Fruit fly (Drosophila melanogaster) whole organism, embryonic: ENCODE results near the gene Gr89a.

ENCODE experiments used
- ATbp ChIP-seq: fragments of 200-800 bp; sonication (Bioruptor generic); optimal IDR thresholded peaks from 2 replicates; lab custom pipeline; 2017; ENCODE audit warnings: missing biosample characterization, mild to moderate bottlenecking, missing genetic modification characterization, missing genetic modification reagents
- Bgb ChIP-seq: fragments of 200-800 bp; sonication (Bioruptor generic); IDR thresholded peaks from 2 replicates; pipeline ENCODE4 v1.3.6; 2022; ENCODE audit warnings: missing biosample characterization, missing genetic modification characterization; ENCODE audit not compliant: partially characterized antibody
- Blimp-1 ChIP-seq: fragments of 200-800 bp; sonication (Bioruptor generic); optimal IDR thresholded peaks from 3 replicates; lab custom pipeline; 2018; ENCODE audit warnings: missing biosample characterization, missing genetic modification characterization, mild to moderate bottlenecking, moderate library complexity, missing genetic modification reagents
- CG10147 ChIP-seq: fragments of 200-800 bp; sonication (Bioruptor generic); optimal IDR thresholded peaks from 2 replicates; lab custom pipeline; 2019; ENCODE audit warnings: missing biosample characterization, mild to moderate bottlenecking, missing genetic modification characterization, moderate library complexity
- CG10267 ChIP-seq: fragments of 200-800 bp; sonication (Bioruptor generic); optimal IDR thresholded peaks from 2 replicates; lab custom pipeline; 2018; ENCODE audit warnings: missing biosample characterization, mild to moderate bottlenecking, missing genetic modification characterization, moderate library complexity
- CG10565 ChIP-seq: fragments of 200-800 bp; sonication (Bioruptor generic); optimal IDR thresholded peaks from 3 replicates; lab custom pipeline; 2016; ENCODE audit warnings: missing biosample characterization, mild to moderate bottlenecking, missing genetic modification characterization
- CG11504 ChIP-seq: fragments of 200-800 bp; sonication (Bioruptor generic); optimal IDR thresholded peaks from 3 replicates; lab custom pipeline; 2019; ENCODE audit warnings: missing biosample characterization, mild to moderate bottlenecking, missing genetic modification characterization, moderate library complexity
- CG12769 ChIP-seq: fragments of 200-800 bp; sonication (Bioruptor generic); optimal IDR thresholded peaks from 2 replicates; lab custom pipeline; 2019; ENCODE audit warnings: missing biosample characterization, mild to moderate bottlenecking, missing genetic modification characterization, moderate library complexity
- CG13296 ChIP-seq: fragments of 200-800 bp; sonication (Bioruptor generic); optimal IDR thresholded peaks from 3 replicates; lab custom pipeline; 2018; ENCODE audit warnings: missing biosample characterization, mild to moderate bottlenecking, missing genetic modification characterization
- CG16779 ChIP-seq: fragments of 200-800 bp; sonication (Bioruptor generic); IDR thresholded peaks from 2 replicates; pipeline ENCODE4 v1.3.6; 2022; ENCODE audit warnings: missing biosample characterization, missing genetic modification characterization
- CG2875 ChIP-seq: fragments of 200-800 bp; sonication (Bioruptor generic); optimal IDR thresholded peaks from 2 replicates; lab custom pipeline; 2017; ENCODE audit warnings: missing biosample characterization, mild to moderate bottlenecking, missing genetic modification characterization, missing genetic modification reagents
- CG31441 ChIP-seq: fragments of 200-800 bp; sonication (Bioruptor generic); IDR thresholded peaks from 2 replicates; pipeline ENCODE4 v1.3.6; 2022; ENCODE audit warnings: missing biosample characterization, missing genetic modification characterization
- CG34422 ChIP-seq: fragments of 200-800 bp; sonication (Bioruptor generic); IDR thresholded peaks from 3 replicates; pipeline ENCODE4 v1.3.6; 2022; ENCODE audit warnings: missing biosample characterization, missing genetic modification characterization
- CG4404 ChIP-seq: fragments of 200-800 bp; sonication (Bioruptor generic); IDR thresholded peaks from 2 replicates; pipeline ENCODE4 v1.3.6; 2022; ENCODE audit warnings: missing biosample characterization, missing genetic modification characterization
- CG7271 ChIP-seq: fragments of 200-800 bp; sonication (Bioruptor generic); optimal IDR thresholded peaks from 2 replicates; lab custom pipeline; 2018; ENCODE audit warnings: missing biosample characterization, mild to moderate bottlenecking, missing genetic modification characterization, moderate library complexity
- CG8089 ChIP-seq: fragments of 200-800 bp; sonication (Bioruptor generic); optimal IDR thresholded peaks from 3 replicates; lab custom pipeline; 2016; ENCODE audit warnings: missing biosample characterization, missing genetic modification characterization
- Dip3 ChIP-seq: fragments of 200-800 bp; sonication (Bioruptor generic); optimal IDR thresholded peaks from 3 replicates; lab custom pipeline; 2016; ENCODE audit warnings: missing biosample characterization, missing genetic modification characterization
- Dll ChIP-seq: fragments of 200-800 bp; sonication (Bioruptor generic); IDR thresholded peaks from 4 replicates; pipeline ENCODE4 v1.3.6; 2022; ENCODE audit warnings: missing biosample characterization, missing genetic modification characterization; ENCODE audit not compliant: partially characterized antibody
- Drgx ChIP-seq: fragments of 200-800 bp; sonication (Bioruptor generic); IDR thresholded peaks from 2 replicates; pipeline ENCODE4 v1.3.6; 2022; ENCODE audit warnings: missing biosample characterization, missing genetic modification characterization
- E2f1 ChIP-seq: fragments of 200-800 bp; sonication (Bioruptor generic); IDR thresholded peaks from 2 replicates; pipeline ENCODE4 v1.3.6; 2022; ENCODE audit warnings: missing biosample characterization, missing genetic modification characterization
- Fer1 ChIP-seq: fragments of 200-800 bp; sonication (Bioruptor generic); optimal IDR thresholded peaks from 2 replicates; lab custom pipeline; 2017; ENCODE audit warnings: missing biosample characterization, mild to moderate bottlenecking, missing genetic modification characterization
- Fer3 ChIP-seq: fragments of 200-800 bp; sonication (Bioruptor generic); optimal IDR thresholded peaks from 2 replicates; lab custom pipeline; 2018; ENCODE audit warnings: missing biosample characterization, mild to moderate bottlenecking, missing genetic modification characterization, moderate library complexity
- HHEX ChIP-seq: fragments of 200-800 bp; sonication (Bioruptor generic); optimal IDR thresholded peaks from 3 replicates; lab custom pipeline; 2017; ENCODE audit warnings: missing biosample characterization, mild to moderate bottlenecking, missing genetic modification characterization, missing genetic modification reagents
- HmgZ ChIP-seq: fragments of 200-800 bp; sonication (Bioruptor generic); optimal IDR thresholded peaks from 2 replicates; lab custom pipeline; 2018; ENCODE audit warnings: missing biosample characterization, mild to moderate bottlenecking, missing genetic modification characterization
- Hmx ChIP-seq: fragments of 200-800 bp; sonication (Bioruptor generic); optimal IDR thresholded peaks from 2 replicates; lab custom pipeline; 2016; ENCODE audit warnings: missing biosample characterization, missing genetic modification characterization
- NFAT ChIP-seq: fragments of 200-800 bp; sonication (Bioruptor generic); IDR thresholded peaks from 2 replicates; pipeline ENCODE4 v1.3.6; 2022; ENCODE audit warnings: missing biosample characterization, missing genetic modification characterization
- Ssrp ChIP-seq: fragments of 200-800 bp; sonication (Bioruptor generic); optimal IDR thresholded peaks from 2 replicates; lab custom pipeline; 2018; ENCODE audit warnings: missing biosample characterization, mild to moderate bottlenecking, missing genetic modification characterization, moderate library complexity
- TFAM ChIP-seq: fragments of 200-800 bp; sonication (Bioruptor generic); optimal IDR thresholded peaks from 2 replicates; lab custom pipeline; 2017; ENCODE audit warnings: missing biosample characterization, missing genetic modification characterization, inconsistent platforms
- ab ChIP-seq: fragments of 200-800 bp; sonication (Bioruptor generic); optimal IDR thresholded peaks from 2 replicates; lab custom pipeline; 2016; ENCODE audit warnings: missing biosample characterization, missing genetic modification characterization
- ara ChIP-seq: fragments of 200-800 bp; sonication (Bioruptor generic); IDR thresholded peaks from 2 replicates; pipeline ENCODE4 v1.3.6; 2022; ENCODE audit warnings: missing biosample characterization, missing genetic modification characterization
- chif ChIP-seq, 2 experiments: fragments of 200-800 bp; sonication (Bioruptor generic); optimal IDR thresholded peaks; 3 replicates each; lab custom pipeline; 2016; ENCODE audit warnings: missing biosample characterization in 2 of 2, missing genetic modification characterization in 2 of 2
- crol ChIP-seq: fragments of 200-800 bp; sonication (Bioruptor generic); IDR thresholded peaks from 2 replicates; pipeline ENCODE4 v1.3.6; 2022; ENCODE audit warnings: missing biosample characterization, missing genetic modification characterization
- dan ChIP-seq: fragments of 200-800 bp; sonication (Bioruptor generic); IDR thresholded peaks from 2 replicates; pipeline ENCODE4 v1.3.6; 2022; ENCODE audit warnings: missing biosample characterization, missing genetic modification characterization
- dimm ChIP-seq: fragments of 200-800 bp; sonication (Bioruptor generic); IDR thresholded peaks from 2 replicates; pipeline ENCODE4 v1.3.6; 2022; ENCODE audit warnings: missing biosample characterization, missing genetic modification characterization
- dpn ChIP-seq, 2 experiments: fragments of 200-800 bp; sonication (Bioruptor generic); optimal IDR thresholded peaks; 3 replicates each; lab custom pipeline; 2016; ENCODE audit warnings: missing biosample characterization in 2 of 2, missing genetic modification characterization in 2 of 2
- ewg ChIP-seq: fragments of 200-800 bp; sonication (Bioruptor generic); optimal IDR thresholded peaks from 3 replicates; lab custom pipeline; 2017; ENCODE audit warnings: mild to moderate bottlenecking, missing biosample characterization, missing genetic modification reagents, missing genetic modification characterization
- fd96Cb ChIP-seq: fragments of 200-800 bp; sonication (Bioruptor generic); optimal IDR thresholded peaks from 2 replicates; lab custom pipeline; 2018; ENCODE audit warnings: missing biosample characterization, mild to moderate bottlenecking, missing genetic modification characterization, moderate library complexity
- grau ChIP-seq: fragments of 200-800 bp; optimal IDR thresholded peaks from 3 replicates; lab custom pipeline; 2019; ENCODE audit warnings: missing biosample characterization, mild to moderate bottlenecking, missing genetic modification characterization, moderate library complexity
- gt ChIP-seq: fragments of 200-800 bp; sonication (Bioruptor generic); IDR thresholded peaks from 2 replicates; pipeline ENCODE4 v1.3.6; 2022; ENCODE audit warnings: missing biosample characterization, missing genetic modification characterization
- h ChIP-seq: fragments of >200 bp; optimal IDR thresholded peaks from 2 replicates; lab custom pipeline; 2017
- ham ChIP-seq: fragments of 200-800 bp; sonication (Bioruptor generic); IDR thresholded peaks from 2 replicates; pipeline ENCODE4 v1.3.6; 2022; ENCODE audit warnings: missing biosample characterization, missing genetic modification characterization
- insv ChIP-seq, 2 experiments: fragments of 200-800 bp; sonication (Bioruptor generic); optimal IDR thresholded peaks; 3 replicates each; lab custom pipeline; 2016 to 2018; ENCODE audit warnings: missing biosample characterization in 2 of 2, missing genetic modification characterization in 2 of 2
- jigr1 ChIP-seq: fragments of 200-800 bp; sonication (Bioruptor generic); IDR thresholded peaks from 3 replicates; pipeline ENCODE4 v1.3.6; 2022; ENCODE audit warnings: missing biosample characterization, missing genetic modification characterization
- lab ChIP-seq: fragments of 200-800 bp; sonication (Bioruptor generic); optimal IDR thresholded peaks from 3 replicates; lab custom pipeline; 2017; ENCODE audit warnings: missing biosample characterization, missing genetic modification characterization, mild to moderate bottlenecking, moderate library complexity, missing genetic modification reagents
- nau ChIP-seq: fragments of 200-800 bp; sonication (Bioruptor generic); optimal IDR thresholded peaks from 3 replicates; lab custom pipeline; 2017; ENCODE audit warnings: missing biosample characterization, mild to moderate bottlenecking, missing genetic modification characterization, missing genetic modification reagents
- pfk ChIP-seq: fragments of 200-800 bp; sonication (Bioruptor generic); optimal IDR thresholded peaks from 2 replicates; lab custom pipeline; 2018; ENCODE audit warnings: missing biosample characterization, mild to moderate bottlenecking, missing genetic modification characterization, moderate library complexity
- pho ChIP-seq: fragments of 200-800 bp; sonication (Bioruptor generic); optimal IDR thresholded peaks from 2 replicates; lab custom pipeline; 2016; ENCODE audit warnings: missing biosample characterization, missing genetic modification characterization
- pros ChIP-seq: fragments of 200-800 bp; sonication (Bioruptor generic); optimal IDR thresholded peaks from 3 replicates; lab custom pipeline; 2019; ENCODE audit warnings: missing biosample characterization, mild to moderate bottlenecking, missing genetic modification characterization, moderate library complexity
- psq ChIP-seq: fragments of 200-800 bp; sonication (Bioruptor generic); optimal IDR thresholded peaks from 2 replicates; lab custom pipeline; 2017; ENCODE audit warnings: missing biosample characterization, missing genetic modification characterization
- pum ChIP-seq: fragments of 200-800 bp; sonication (Bioruptor generic); optimal IDR thresholded peaks from 2 replicates; lab custom pipeline; 2016; ENCODE audit warnings: missing biosample characterization, missing genetic modification characterization
- salm ChIP-seq: fragments of 200-800 bp; sonication (Bioruptor generic); optimal IDR thresholded peaks from 2 replicates; lab custom pipeline; 2018; ENCODE audit warnings: missing biosample characterization, mild to moderate bottlenecking, missing genetic modification characterization
- sisA ChIP-seq: fragments of 200-800 bp; sonication (Bioruptor generic); IDR thresholded peaks from 2 replicates; pipeline ENCODE4 v1.3.6; 2022; ENCODE audit warnings: missing biosample characterization, missing genetic modification characterization

Gene Gr89a

DNA sequence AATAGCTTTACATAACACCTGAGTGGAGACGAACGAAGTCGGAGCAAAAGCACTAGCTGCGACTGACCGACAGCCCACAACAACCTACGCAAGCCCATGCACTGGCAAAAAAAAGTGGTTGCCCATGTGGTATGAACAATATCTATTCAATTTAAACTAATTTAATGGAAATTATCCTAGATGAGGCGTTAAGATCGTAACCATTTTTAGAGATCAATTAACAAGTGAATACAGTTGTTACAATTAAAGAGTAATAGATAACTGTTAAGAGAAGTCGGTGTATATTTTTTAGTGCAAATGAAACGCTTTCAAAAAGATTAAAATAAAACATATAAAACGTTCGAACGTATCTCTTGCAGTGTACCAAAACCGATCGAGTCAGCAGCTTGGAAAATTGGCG is 2.5 kb downstream of the Gr89a start (continued):
- TF ChIP-seq dpn (GFP tag; optimal IDR thresholded peaks at IDR 0.05; lab: Kevin White, UChicago), result no peak
- no peak for TF ChIP-seq CG10147 (GFP tag; lab: Kevin White, UChicago)
- no peak for TF ChIP-seq ham
- TF ChIP-seq fd96Cb (tag; lab: Kevin White, UChicago), result peak; percentile 69
- TF ChIP-seq CG7271, result no peak
- no peak for TF ChIP-seq pho
- TF ChIP-seq Drgx, result peak; percentile 78
- TF ChIP-seq ara (GFP tag; lab: Robert Waterston, UW), result no peak
- no peak for TF ChIP-seq Dll (GFP tag; lab: Robert Waterston, UW)
- no peak for TF ChIP-seq h
- no peak for TF ChIP-seq nau
- peak; percentile 36 for TF ChIP-seq sisA (GFP tag; lab: Robert Waterston, UW)
- no peak for TF ChIP-seq Fer3 (tag; lab: Kevin White, UChicago)
- peak; percentile 10 to 54 for TF ChIP-seq chif (GFP tag; optimal IDR thresholded peaks at IDR 0.05; lab: Kevin White, UChicago)
- peak; percentile 76 for TF ChIP-seq CG31441 (GFP tag; lab: Robert Waterston, UW)
- TF ChIP-seq grau (tag; lab: Kevin White, UChicago), result peak; percentile 59
- TF ChIP-seq lab (GFP tag; lab: Kevin White, UChicago), result peak; percentile 21
- no peak for TF ChIP-seq Bgb (GFP tag; lab: Robert Waterston, UW)
- TF ChIP-seq dan (GFP tag; lab: Robert Waterston, UW), result no peak
- TF ChIP-seq Ssrp, result peak; percentile 69
- TF ChIP-seq gt (GFP tag; lab: Robert Waterston, UW), result no peak
- peak; percentile 39 for TF ChIP-seq ewg (GFP tag; lab: Kevin White, UChicago)
- TF ChIP-seq CG2875 (GFP tag; lab: Kevin White, UChicago), result peak; percentile 62
- TF ChIP-seq crol (GFP tag; lab: Robert Waterston, UW), result no peak
- TF ChIP-seq Dip3 (GFP tag; lab: Kevin White, UChicago), result no peak
- no peak for TF ChIP-seq CG4404 (GFP tag; lab: Robert Waterston, UW)
- no peak for TF ChIP-seq pfk (GFP tag; lab: Kevin White, UChicago)
- no peak for TF ChIP-seq dimm
- peak; percentile 65 for TF ChIP-seq ATbp
- TF ChIP-seq CG11504 (tag; lab: Kevin White, UChicago), result peak; percentile 81
- TF ChIP-seq Fer1, result no peak
- TF ChIP-seq E2f1 (GFP tag; lab: Robert Waterston, UW), result no peak
- TF ChIP-seq CG12769, result no peak
- no peak for TF ChIP-seq Hmx (GFP tag; lab: Kevin White, UChicago)
- TF ChIP-seq psq (GFP tag; lab: Kevin White, UChicago), result no peak
- no peak for TF ChIP-seq CG10565 (GFP tag; lab: Kevin White, UChicago)
- peak; percentile 47 for TF ChIP-seq CG10267
- TF ChIP-seq CG8089, result no peak
- no peak for TF ChIP-seq ab
- TF ChIP-seq CG34422 (GFP tag; lab: Robert Waterston, UW), result 0 out of 3 replicates have a peak, but pooled peaks have one; percentile 47
- peak; percentile 58 for TF ChIP-seq Blimp-1 (GFP tag; lab: Kevin White, UChicago)
- TF ChIP-seq salm (tag; lab: Kevin White, UChicago), result peak; percentile 14
- TF ChIP-seq CG13296 (GFP tag; lab: Kevin White, UChicago), result no peak
- TF ChIP-seq HmgZ (tag; lab: Kevin White, UChicago), result no peak
- TF ChIP-seq pros (GFP tag; lab: Kevin White, UChicago), result no peak
- TF ChIP-seq jigr1 (GFP tag; lab: Robert Waterston, UW), result no peak; the same call in 2 of the 3 replicates
- no peak for TF ChIP-seq insv (GFP tag; optimal IDR thresholded peaks at IDR 0.05; lab: Kevin White, UChicago)
- TF ChIP-seq NFAT, result no peak
- no peak for TF ChIP-seq HHEX (GFP tag; lab: Kevin White, UChicago)
- no peak for TF ChIP-seq TFAM
- TF ChIP-seq pum (GFP tag; lab: Kevin White, UChicago), result peak; percentile 40
- TF ChIP-seq CG16779 (GFP tag; lab: Robert Waterston, UW), result no peak
